Worm (Caenorhabditis elegans): ENCODE results near the gene F22E5.9.
"Not testable (repeated sequence)": the region's sequence is repeated elsewhere in the genome, so short reads cannot be mapped to it uniquely, and the experiment has no call there.

Gene F22E5.9

ce11 chrII:2631169-2631568, 7.0 kb upstream of the F22E5.9 start, which contains the start of gene D2062.1:
Gene D2062.1 (plus strand): TSS chrII:2631469.
- TF ChIP-seq nhr-47 (tag; optimal IDR thresholded peaks at IDR 0.05) (no peak), nhr-76 (tag; optimal IDR thresholded peaks at IDR 0.05) (no peak)

ce11 chrII:2637359-2637758, 829 bp upstream of the F22E5.9 start, which contains the start of gene F22E5.21:
Gene F22E5.21 (minus strand): TSS chrII:2637459.
- TF ChIP-seq fkh-10 (GFP tag; optimal IDR thresholded peaks at IDR 0.05), result no peak
- no peak for TF ChIP-seq lin-14 (GFP tag; optimal IDR thresholded peaks at IDR 0.05)
- no peak for TF ChIP-seq sup-37 (GFP tag; optimal IDR thresholded peaks at IDR 0.05)
- no peak for TF ChIP-seq lin-13 (GFP tag; optimal IDR thresholded peaks at IDR 0.05)
- no peak for TF ChIP-seq ceh-8 (GFP tag; optimal IDR thresholded peaks at IDR 0.05)
- TF ChIP-seq egl-13 (tag; optimal IDR thresholded peaks at IDR 0.05), result no peak
- no peak for TF ChIP-seq fkh-4 (tag; optimal IDR thresholded peaks at IDR 0.05; ENCODE audit: borderline replicate concordance)
- no peak for TF ChIP-seq sox-4 (tag; optimal IDR thresholded peaks at IDR 0.05)

DNA sequence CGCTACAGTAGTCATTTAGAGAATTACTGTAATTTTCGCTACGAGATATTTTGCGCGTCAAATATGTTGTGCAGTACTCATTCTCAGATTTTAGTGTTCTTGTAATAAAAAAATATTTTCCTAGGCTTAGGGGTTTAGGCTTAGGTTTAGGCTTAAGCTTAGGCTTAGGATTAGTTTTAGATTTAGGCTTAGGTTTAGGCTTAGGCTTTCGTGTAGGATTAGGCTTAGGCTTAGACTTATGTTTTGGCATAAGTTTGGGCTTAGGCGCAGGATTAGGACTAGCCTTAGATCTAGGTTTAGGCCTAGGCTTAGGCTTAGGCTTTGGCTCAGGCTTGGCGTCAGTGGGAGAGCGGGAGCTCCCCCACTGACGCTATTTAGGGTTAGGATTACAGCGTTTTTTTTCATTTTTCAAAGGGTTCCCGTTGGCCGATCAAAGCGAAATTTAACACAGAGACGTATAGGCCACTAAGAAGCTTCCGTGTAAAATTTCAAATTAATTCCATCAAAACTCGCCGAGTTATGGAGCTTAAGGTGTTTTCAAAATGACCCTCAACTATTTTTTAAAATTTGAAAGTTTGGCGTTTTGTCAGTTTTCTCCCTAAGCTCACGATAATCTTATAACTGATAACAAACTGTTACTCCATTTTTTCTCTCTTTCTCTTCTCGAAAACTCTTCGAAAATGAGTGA, 1.4 kb downstream of the F22E5.9 start, which contains the start of gene F22E5.8:
Gene F22E5.8, plus strand, starts transcription at position 638 of the 688 bp plus-strand sequence.
- not testable (repeated sequence) for TF ChIP-seq lin-13 (GFP tag; optimal IDR thresholded peaks at IDR 0.05); unc-130 (tag; optimal IDR thresholded peaks at IDR 0.05); rnt-1 (tag; optimal IDR thresholded peaks at IDR 0.05)

ce11 chrII:2640982-2641381, 2.8 kb downstream of the F22E5.9 start, which contains the start of gene F22E5.23:
Gene F22E5.23 (plus strand): TSS chrII:2641282.
- no peak for TF ChIP-seq fos-1 (tag; optimal IDR thresholded peaks at IDR 0.05)
- no peak for TF ChIP-seq pag-3 (tag; optimal IDR thresholded peaks at IDR 0.05; ENCODE audit: borderline replicate concordance, insufficient read depth)

ce11 chrII:2641777-2642176, 3.6 kb downstream of the F22E5.9 start, which contains the start of gene F22E5.7:
Gene F22E5.7 (plus strand): TSS chrII:2642077.
- no peak for TF ChIP-seq aly-2 (tag; optimal IDR thresholded peaks at IDR 0.05)
- no peak for TF ChIP-seq ceh-90 (tag; optimal IDR thresholded peaks at IDR 0.05)
- no peak for TF ChIP-seq nhr-84 (tag; optimal IDR thresholded peaks at IDR 0.05)
- no peak for TF ChIP-seq lir-3 (tag; optimal IDR thresholded peaks at IDR 0.05; ENCODE audit: poor library complexity)
- TF ChIP-seq snu-23 (GFP tag; optimal IDR thresholded peaks at IDR 0.05), result no peak
- no peak for TF ChIP-seq nhr-12 (tag; optimal IDR thresholded peaks at IDR 0.05)
- TF ChIP-seq mef-2 (tag; optimal IDR thresholded peaks at IDR 0.05), result no peak

DNA sequence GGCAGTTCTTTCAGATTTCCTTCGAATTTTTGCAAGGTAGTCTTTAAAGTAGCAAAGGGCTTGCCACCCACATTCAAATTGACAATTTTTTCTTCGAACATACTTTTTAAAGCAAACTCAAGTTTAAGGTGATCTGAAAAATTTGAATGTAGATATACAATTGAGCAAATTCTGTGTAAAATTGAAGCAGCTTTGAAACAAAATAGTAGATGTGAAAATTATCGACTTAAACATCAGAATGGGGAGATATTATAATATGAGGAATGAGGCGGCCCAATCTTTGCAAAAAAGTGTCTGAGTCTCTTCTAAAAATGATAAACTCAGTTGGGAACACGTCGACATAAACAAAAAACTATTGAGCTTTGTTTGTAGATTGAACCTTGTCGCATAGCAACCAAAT, 6.3 kb downstream of the F22E5.9 start, which contains the start of gene F22E5.11:
Gene F22E5.11, minus strand, starts transcription at position 101 of the 400 bp plus-strand sequence.
- no peak for TF ChIP-seq lsy-2 (tag; optimal IDR thresholded peaks at IDR 0.05)
- TF ChIP-seq hpl-2 (GFP tag; optimal IDR thresholded peaks at IDR 0.05), result no peak
- TF ChIP-seq C34B4.2 (tag; optimal IDR thresholded peaks at IDR 0.05), result no peak
- TF ChIP-seq jun-1 (tag; optimal IDR thresholded peaks at IDR 0.05), result no peak
- no peak for TF ChIP-seq ceh-82 (tag; optimal IDR thresholded peaks at IDR 0.05)
- TF ChIP-seq sox-4 (tag; optimal IDR thresholded peaks at IDR 0.05), result no peak
- TF ChIP-seq zip-4 (GFP tag; optimal IDR thresholded peaks at IDR 0.05), result no peak
- TF ChIP-seq nhr-12 (tag; optimal IDR thresholded peaks at IDR 0.05), result no peak
- no peak for TF ChIP-seq F16B12.6 (tag; optimal IDR thresholded peaks at IDR 0.05)
- no peak for TF ChIP-seq egl-27 (tag; optimal IDR thresholded peaks at IDR 0.05)
- no peak for TF ChIP-seq unc-130 (tag; optimal IDR thresholded peaks at IDR 0.05)

Data from whole organism, L1 larva.